Fruit fly (Drosophila melanogaster): ENCODE data around the gene PIG-C.
A peak's percentile ranks its signal among the peaks of the same experiment; 100 is the strongest.

Gene PIG-C

dm6 chr3L:3328771-3329170 lies 9.7 kb upstream of the PIG-C start, which contains the start of gene Strip:
Gene Strip, minus strand, starts transcription at chr3L:3328871.
- TF ChIP-seq CG31627 (GFP tag; optimal IDR thresholded peaks at IDR 0.05) (no peak), CG6792 (GFP tag; optimal IDR thresholded peaks at IDR 0.05) (no peak), topi (GFP tag; optimal IDR thresholded peaks at IDR 0.05) (no peak), Hr4 (GFP tag; optimal IDR thresholded peaks at IDR 0.05) (no peak), Sox14 (GFP tag; optimal IDR thresholded peaks at IDR 0.05) (no peak), fkh (GFP tag; optimal IDR thresholded peaks at IDR 0.05) (no peak), Sox102F (GFP tag; optimal IDR thresholded peaks at IDR 0.05) (no peak), CG10669 (GFP tag; optimal IDR thresholded peaks at IDR 0.05) (no peak), dsx (GFP tag; optimal IDR thresholded peaks at IDR 0.05; ENCODE audit: poor library complexity, severe bottlenecking) (no peak), Blimp-1 (GFP tag; optimal IDR thresholded peaks at IDR 0.05) (no peak), achi (GFP tag; optimal IDR thresholded peaks at IDR 0.05) (no peak), Smox (GFP tag; optimal IDR thresholded peaks at IDR 0.05) (no peak)

- TF ChIP-seq CG7368 (GFP tag; optimal IDR thresholded peaks at IDR 0.05) (peak; percentile 14), lz (GFP tag; optimal IDR thresholded peaks at IDR 0.05) (peak; percentile 63), CG16779 (tag; optimal IDR thresholded peaks at IDR 0.05) (peak; percentile 54), ss (GFP tag; optimal IDR thresholded peaks at IDR 0.05) (peak; percentile 74 to 77), acj6 (GFP tag; optimal IDR thresholded peaks at IDR 0.05) (no peak), Hr39 (GFP tag; optimal IDR thresholded peaks at IDR 0.05) (peak; percentile 71), CG11902 (GFP tag; optimal IDR thresholded peaks at IDR 0.05) (no peak), vri (GFP tag; optimal IDR thresholded peaks at IDR 0.05) (peak; percentile 98), Eip75B (GFP tag; optimal IDR thresholded peaks at IDR 0.05) (peak; percentile 34), CG34406 (GFP tag; optimal IDR thresholded peaks at IDR 0.05) (peak; percentile 33), fkh (GFP tag; optimal IDR thresholded peaks at IDR 0.05) (peak; percentile 62), CG4318 (GFP tag; optimal IDR thresholded peaks at IDR 0.05) (no peak), CG6854 (GFP tag; optimal IDR thresholded peaks at IDR 0.05) (peak; percentile 32), fd85E (GFP tag; optimal IDR thresholded peaks at IDR 0.05) (no peak), eg (GFP tag; IDR thresholded peaks at IDR 0.05) (0 out of 3 replicates have a peak, but pooled peaks have one; percentile 40), svp (GFP tag) (peak; percentile 97), Eip93F (GFP tag; optimal IDR thresholded peaks at IDR 0.05) (peak; percentile 39), esn (GFP tag; optimal IDR thresholded peaks at IDR 0.05) (peak; percentile 62), Met (GFP tag; optimal IDR thresholded peaks at IDR 0.05) (no peak), Eip78C (GFP tag) (peak; percentile 66), CG8632 (GFP tag; optimal IDR thresholded peaks at IDR 0.05) (peak; percentile 22), CG32006 (GFP tag; optimal IDR thresholded peaks at IDR 0.05) (no peak), spab (GFP tag; optimal IDR thresholded peaks at IDR 0.05) (peak; percentile 57), topi (GFP tag; optimal IDR thresholded peaks at IDR 0.05) (peak; percentile 15), Lpt (GFP tag; optimal IDR thresholded peaks at IDR 0.05) (no peak), CG6163 (GFP tag; IDR thresholded peaks at IDR 0.05) (0 out of 3 replicates have a peak, but pooled peaks have one; percentile 42), Hr4 (GFP tag; optimal IDR thresholded peaks at IDR 0.05) (no peak), CG10669 (GFP tag; optimal IDR thresholded peaks at IDR 0.05) (peak; percentile 18), pdm3 (GFP tag; optimal IDR thresholded peaks at IDR 0.05) (no peak), CG6276 (GFP tag; optimal IDR thresholded peaks at IDR 0.05) (peak; percentile 71), CG8319 (GFP tag; optimal IDR thresholded peaks at IDR 0.05) (no peak), Ets96B (tag; optimal IDR thresholded peaks at IDR 0.05) (no peak), CG6792 (GFP tag; optimal IDR thresholded peaks at IDR 0.05) (peak; percentile 56), cyc (GFP tag; optimal IDR thresholded peaks at IDR 0.05) (peak; percentile 40), CG8119 (GFP tag; IDR thresholded peaks at IDR 0.05) (peak; percentile 40; the same call in 1 of the 3 replicates), Sox15 (GFP tag; optimal IDR thresholded peaks at IDR 0.05) (peak; percentile 42), dac (GFP tag; optimal IDR thresholded peaks at IDR 0.05) (no peak), Sox14 (GFP tag; optimal IDR thresholded peaks at IDR 0.05) (peak; percentile 48), CG11762 (GFP tag; optimal IDR thresholded peaks at IDR 0.05; ENCODE audit: insufficient read depth) (no peak), salr (GFP tag; optimal IDR thresholded peaks at IDR 0.05) (no peak), dsx (GFP tag; optimal IDR thresholded peaks at IDR 0.05; ENCODE audit: poor library complexity, severe bottlenecking) (no peak)
These were observed 7.2 kb upstream of the PIG-C start, which contains the start of gene Gtpx for dm6 chr3L:3325925-3326903. Gene Gtpx, plus strand, starts transcription at chr3L:3326265.
